Worm (Caenorhabditis elegans): ENCODE measurements around the gene pph-4.2.

ce11 chrIII:12420256-12420655 is 43.2 kb upstream of the pph-4.2 start:
- TF ChIP-seq elt-3 (tag; optimal IDR thresholded peaks at IDR 0.05) = no peak
- TF ChIP-seq lin-39 (tag; optimal IDR thresholded peaks at IDR 0.05) = no peak
- TF ChIP-seq skn-1 (tag; optimal IDR thresholded peaks at IDR 0.05) = no peak
- TF ChIP-seq snpc-4 (tag; optimal IDR thresholded peaks at IDR 0.05) = no peak

Data from whole organism, L3 larva.